Fruit fly (Drosophila melanogaster) whole organism, prepupa: ENCODE results near the gene Spn100A.

Experiments
- Blimp-1 ChIP-seq: fragments of 200-800 bp; sonication (Bioruptor generic); optimal IDR thresholded peaks from 3 replicates; lab custom pipeline; 2017; ENCODE audit warnings: missing biosample characterization, missing genetic modification characterization, mild to moderate bottlenecking, moderate library complexity, missing genetic modification reagents
- CG10669 ChIP-seq: fragments of 200-800 bp; sonication (Bioruptor generic); optimal IDR thresholded peaks from 3 replicates; lab custom pipeline; 2018; ENCODE audit warnings: missing biosample characterization, mild to moderate bottlenecking, missing genetic modification characterization, moderate library complexity
- CG11902 ChIP-seq: fragments of 200-800 bp; sonication (Bioruptor generic); optimal IDR thresholded peaks from 3 replicates; lab custom pipeline; 2016; ENCODE audit warnings: missing biosample characterization, missing genetic modification characterization
- CG15336 ChIP-seq: fragments of 200-800 bp; sonication (Bioruptor generic); IDR thresholded peaks from 2 replicates; pipeline ENCODE4 v1.3.6; 2022; ENCODE audit warnings: missing biosample characterization, missing genetic modification characterization
- CG16779 ChIP-seq: fragments of 200-800 bp; sonication (Bioruptor generic); optimal IDR thresholded peaks from 3 replicates; lab custom pipeline; 2017; ENCODE audit warnings: missing biosample characterization, mild to moderate bottlenecking, missing genetic modification characterization
- CG3032 ChIP-seq: fragments of 200-800 bp; optimal IDR thresholded peaks from 2 replicates; lab custom pipeline; 2019; ENCODE audit warnings: missing biosample characterization, mild to moderate bottlenecking, missing genetic modification characterization, moderate library complexity
- CG31627 ChIP-seq: fragments of 200-800 bp; sonication (Bioruptor generic); optimal IDR thresholded peaks from 3 replicates; lab custom pipeline; 2016; ENCODE audit warnings: missing biosample characterization, missing genetic modification characterization
- CG32006 ChIP-seq: fragments of 200-800 bp; sonication (Bioruptor generic); optimal IDR thresholded peaks from 3 replicates; lab custom pipeline; 2017; ENCODE audit warnings: missing biosample characterization, mild to moderate bottlenecking, missing genetic modification characterization
- CG34406 ChIP-seq: fragments of 200-800 bp; sonication (Bioruptor generic); optimal IDR thresholded peaks from 3 replicates; lab custom pipeline; 2016; ENCODE audit warnings: missing biosample characterization, missing genetic modification characterization
- CG3919 ChIP-seq: fragments of 200-800 bp; sonication (Bioruptor generic); optimal IDR thresholded peaks from 3 replicates; lab custom pipeline; 2016; ENCODE audit warnings: missing biosample characterization, missing genetic modification characterization
- CG6163 ChIP-seq: fragments of 200-800 bp; sonication (Bioruptor generic); IDR thresholded peaks from 3 replicates; pipeline ENCODE4 v1.3.6; 2022; ENCODE audit warnings: missing biosample characterization, missing genetic modification characterization
- CG8119 ChIP-seq: fragments of 200-800 bp; sonication (Bioruptor generic); IDR thresholded peaks from 3 replicates; pipeline ENCODE4 v1.3.6; 2022; ENCODE audit warnings: missing biosample characterization, missing genetic modification characterization
- CG8632 ChIP-seq: fragments of 200-800 bp; sonication (Bioruptor generic); optimal IDR thresholded peaks from 3 replicates; lab custom pipeline; 2016; ENCODE audit warnings: missing biosample characterization, missing genetic modification characterization
- CG9139 ChIP-seq: fragments of 200-800 bp; sonication (Bioruptor generic); optimal IDR thresholded peaks from 3 replicates; lab custom pipeline; 2017; ENCODE audit warnings: missing biosample characterization, mild to moderate bottlenecking, missing genetic modification characterization
- Eip75B ChIP-seq: fragments of 200-800 bp; sonication (Bioruptor generic); optimal IDR thresholded peaks from 3 replicates; lab custom pipeline; 2016; ENCODE audit warnings: missing biosample characterization, missing genetic modification characterization
- Eip78C ChIP-seq: fragments of 200-800 bp; sonication (Bioruptor generic); peaks from one replicate; lab custom pipeline; 2016; ENCODE audit warnings: missing biosample characterization, missing genetic modification characterization
- Eip93F ChIP-seq: fragments of 200-800 bp; sonication (Bioruptor generic); optimal IDR thresholded peaks from 2 replicates; lab custom pipeline; 2016; ENCODE audit warnings: missing biosample characterization, mild to moderate bottlenecking, missing genetic modification characterization
- Ets96B ChIP-seq: fragments of 200-800 bp; optimal IDR thresholded peaks from 2 replicates; lab custom pipeline; 2019; ENCODE audit warnings: missing biosample characterization, mild to moderate bottlenecking, missing genetic modification characterization, moderate library complexity
- Hr39 ChIP-seq: fragments of 200-800 bp; sonication (Bioruptor generic); optimal IDR thresholded peaks from 2 replicates; lab custom pipeline; 2016; ENCODE audit warnings: missing biosample characterization, missing genetic modification characterization
- Lpt ChIP-seq: fragments of 200-800 bp; sonication (Bioruptor generic); optimal IDR thresholded peaks from 3 replicates; lab custom pipeline; 2016; ENCODE audit warnings: missing biosample characterization, missing genetic modification characterization
- OdsH ChIP-seq: fragments of 200-800 bp; sonication (Bioruptor generic); optimal IDR thresholded peaks from 3 replicates; lab custom pipeline; 2016; ENCODE audit warnings: missing biosample characterization, missing genetic modification characterization
- Smox ChIP-seq: fragments of 200-800 bp; sonication (Bioruptor generic); optimal IDR thresholded peaks from 3 replicates; lab custom pipeline; 2016; ENCODE audit warnings: missing biosample characterization, missing genetic modification characterization
- Sox14 ChIP-seq: fragments of 200-800 bp; sonication (Bioruptor generic); optimal IDR thresholded peaks from 3 replicates; lab custom pipeline; 2016; ENCODE audit warnings: missing biosample characterization, missing genetic modification characterization
- Sox15 ChIP-seq: fragments of 200-800 bp; sonication (Bioruptor generic); optimal IDR thresholded peaks from 3 replicates; lab custom pipeline; 2016; ENCODE audit warnings: missing biosample characterization, missing genetic modification characterization
- achi ChIP-seq: fragments of 200-800 bp; sonication (Bioruptor generic); optimal IDR thresholded peaks from 3 replicates; lab custom pipeline; 2016; ENCODE audit warnings: missing biosample characterization, missing genetic modification characterization
- acj6 ChIP-seq: fragments of 200-800 bp; sonication (Bioruptor generic); optimal IDR thresholded peaks from 3 replicates; lab custom pipeline; 2016; ENCODE audit warnings: missing biosample characterization, missing genetic modification characterization
- dac ChIP-seq: fragments of 200-800 bp; sonication (Bioruptor generic); optimal IDR thresholded peaks from 2 replicates; lab custom pipeline; 2017; ENCODE audit warnings: missing biosample characterization, mild to moderate bottlenecking, missing genetic modification characterization
- esn ChIP-seq: fragments of 200-800 bp; sonication (Bioruptor generic); optimal IDR thresholded peaks from 2 replicates; lab custom pipeline; 2016; ENCODE audit warnings: missing biosample characterization, mild to moderate bottlenecking, missing genetic modification characterization, moderate library complexity
- fkh ChIP-seq: fragments of 200-800 bp; sonication (Bioruptor generic); optimal IDR thresholded peaks from 3 replicates; lab custom pipeline; 2017; ENCODE audit warnings: missing biosample characterization, mild to moderate bottlenecking, missing genetic modification characterization, moderate library complexity
- lz ChIP-seq: fragments of 200-800 bp; sonication (Bioruptor generic); optimal IDR thresholded peaks from 3 replicates; lab custom pipeline; 2016; ENCODE audit warnings: missing biosample characterization, missing genetic modification characterization
- net ChIP-seq: fragments of 200-800 bp; sonication (Bioruptor generic); optimal IDR thresholded peaks from 3 replicates; lab custom pipeline; 2016; ENCODE audit warnings: missing biosample characterization, missing genetic modification characterization
- pdm3 ChIP-seq: fragments of 200-800 bp; sonication (Bioruptor generic); optimal IDR thresholded peaks from 3 replicates; lab custom pipeline; 2016; ENCODE audit warnings: missing biosample characterization, missing genetic modification characterization
- spab ChIP-seq: fragments of 200-800 bp; sonication (Bioruptor generic); optimal IDR thresholded peaks from 2 replicates; lab custom pipeline; 2017; ENCODE audit warnings: missing biosample characterization, mild to moderate bottlenecking, missing genetic modification characterization, missing genetic modification reagents
- svp ChIP-seq: fragments of 200-800 bp; sonication (Bioruptor generic); peaks from one replicate; lab custom pipeline; 2016; ENCODE audit warnings: missing biosample characterization, missing genetic modification characterization
- topi ChIP-seq: fragments of 200-800 bp; sonication (Bioruptor generic); optimal IDR thresholded peaks from 3 replicates; lab custom pipeline; 2016; ENCODE audit warnings: missing biosample characterization, missing genetic modification characterization
- vri ChIP-seq: fragments of 200-800 bp; sonication (Bioruptor generic); optimal IDR thresholded peaks from 3 replicates; lab custom pipeline; 2016; ENCODE audit warnings: missing biosample characterization, mild to moderate bottlenecking, missing genetic modification characterization

The Spn100A gene

dm6 chr3R:30689653-30690052, 789 bp upstream of the Spn100A start (continued):
- peak; percentile 42 for TF ChIP-seq OdsH
- TF ChIP-seq achi (GFP tag; lab: Kevin White, UChicago), result peak; percentile 71
- TF ChIP-seq CG16779 (tag; lab: Kevin White, UChicago), result no peak
- no peak for TF ChIP-seq Ets96B (tag; lab: Kevin White, UChicago)
- no peak for TF ChIP-seq fkh
- peak; percentile 77 for TF ChIP-seq esn (GFP tag; lab: Kevin White, UChicago)
- TF ChIP-seq Lpt (GFP tag; lab: Kevin White, UChicago), result peak; percentile 39
- peak; percentile 34 for TF ChIP-seq CG32006
- TF ChIP-seq CG10669 (GFP tag; lab: Kevin White, UChicago), result peak; percentile 29
- TF ChIP-seq CG9139 (GFP tag; lab: Kevin White, UChicago), result no peak
- TF ChIP-seq Eip93F (GFP tag; lab: Kevin White, UChicago), result peak; percentile 49

dm6 chr3R:30695398-30695797, 5.0 kb downstream of the Spn100A start, which contains the start of gene CG12069:
TSS of gene CG12069 (minus strand) at chr3R:30695498.
- TF ChIP-seq CG31627 (GFP tag; lab: Kevin White, UChicago) (no peak), fkh (no peak), CG15336 (GFP tag; lab: Robert Waterston, UW) (no peak), Sox15 (GFP tag; lab: Kevin White, UChicago) (no peak), CG3919 (GFP tag; lab: Kevin White, UChicago) (no peak), vri (GFP tag; lab: Kevin White, UChicago) (no peak), CG11902 (GFP tag; lab: Kevin White, UChicago) (no peak), Lpt (GFP tag; lab: Kevin White, UChicago) (no peak), spab (GFP tag; lab: Kevin White, UChicago) (no peak), CG8119 (GFP tag; lab: Robert Waterston, UW) (no peak), CG34406 (GFP tag; lab: Kevin White, UChicago) (no peak), CG16779 (tag; lab: Kevin White, UChicago) (no peak), Sox14 (no peak), CG6163 (GFP tag; lab: Robert Waterston, UW) (no peak), acj6 (GFP tag; lab: Kevin White, UChicago) (no peak), dac (GFP tag; lab: Kevin White, UChicago) (no peak), topi (no peak)

- TF ChIP-seq fkh, result no peak
- no peak for TF ChIP-seq Smox (GFP tag; lab: Kevin White, UChicago)
- TF ChIP-seq CG31627 (GFP tag; lab: Kevin White, UChicago), result no peak
- TF ChIP-seq dac (GFP tag; lab: Kevin White, UChicago), result no peak
- no peak for TF ChIP-seq Blimp-1
- no peak for TF ChIP-seq Eip75B
- no peak for TF ChIP-seq lz (GFP tag; lab: Kevin White, UChicago)
- TF ChIP-seq CG8632 (GFP tag; lab: Kevin White, UChicago), result no peak
- no peak for TF ChIP-seq Hr39 (GFP tag; lab: Kevin White, UChicago)
- TF ChIP-seq esn (GFP tag; lab: Kevin White, UChicago), result no peak
- no peak for TF ChIP-seq pdm3
- no peak for TF ChIP-seq vri (GFP tag; lab: Kevin White, UChicago)
- TF ChIP-seq CG15336 (GFP tag; lab: Robert Waterston, UW), result no peak
- no peak for TF ChIP-seq Eip78C
- TF ChIP-seq Sox15 (GFP tag; lab: Kevin White, UChicago), result no peak
- TF ChIP-seq CG8119 (GFP tag; lab: Robert Waterston, UW), result no peak
Measured at dm6 chr3R:30697038-30697437, 6.6 kb downstream of the Spn100A start, which contains the start of gene Pka-C2. TSS of gene Pka-C2 (minus strand) at chr3R:30697138.

- no peak for TF ChIP-seq net (GFP tag; lab: Kevin White, UChicago)
- peak; percentile 60 for TF ChIP-seq svp
- no peak for TF ChIP-seq CG15336 (GFP tag; lab: Robert Waterston, UW)
- no peak for TF ChIP-seq CG8632 (GFP tag; lab: Kevin White, UChicago)
- no peak for TF ChIP-seq CG3032 (tag; lab: Kevin White, UChicago)
- TF ChIP-seq, all 60 proteins: peak for 1
Measured at dm6 chr3R:30699165-30699564, 8.7 kb downstream of the Spn100A start.
